Worm (Caenorhabditis elegans) whole organism, L3 larva: Measurements from ENCODE around the gene hrg-2.

Experiments
- aly-2 ChIP-seq: fragments of 150-350 bp; optimal IDR thresholded peaks from 2 replicates; lab custom pipeline; 2014; ENCODE audit warnings: missing biosample characterization, missing genetic modification characterization
- ama-1 ChIP-seq: fragments of 150-350 bp; optimal IDR thresholded peaks from 2 replicates; lab custom pipeline; 2018
- nfya-1 ChIP-seq: sonication (generic microtip); optimal IDR thresholded peaks from 2 replicates; lab custom pipeline; 2017; ENCODE audit warnings: missing genetic modification characterization, mild to moderate bottlenecking, missing compliant biosample characterization, antibody characterized with exemption, moderate library complexity; ENCODE audit not compliant: insufficient read depth
- nhr-237 ChIP-seq: fragments of 150-350 bp; optimal IDR thresholded peaks from 2 replicates; lab custom pipeline; 2014; ENCODE audit warnings: missing biosample characterization, missing genetic modification characterization
- nhr-77 ChIP-seq: fragments of 150-350 bp; optimal IDR thresholded peaks from 2 replicates; lab custom pipeline; 2014; ENCODE audit warnings: missing biosample characterization, missing genetic modification characterization
- snpc-4 ChIP-seq: fragments of 150-350 bp; optimal IDR thresholded peaks from 2 replicates; lab custom pipeline; 2014; ENCODE audit warnings: missing biosample characterization, missing genetic modification characterization
- tbx-2 ChIP-seq: sonication (generic microtip); optimal IDR thresholded peaks from 2 replicates; lab custom pipeline; 2016; ENCODE audit warnings: mild to moderate bottlenecking, missing genetic modification characterization, missing compliant biosample characterization
- zag-1 ChIP-seq: fragments of 150-350 bp; optimal IDR thresholded peaks from 2 replicates; lab custom pipeline; 2014; ENCODE audit warnings: missing biosample characterization, missing genetic modification characterization
- ztf-4 ChIP-seq: fragments of 150-350 bp; optimal IDR thresholded peaks from 2 replicates; lab custom pipeline; 2014; ENCODE audit warnings: missing biosample characterization, missing genetic modification characterization

- TF ChIP-seq tbx-2 (tag; lab: Kevin White, UChicago) (no peak), snpc-4 (no peak), nfya-1 (tag; lab: Kevin White, UChicago) (no peak), nhr-77 (tag; lab: Kevin White, UChicago) (no peak), nhr-237 (tag; lab: Kevin White, UChicago) (no peak), ama-1 (lab: Kevin White, UChicago) (no peak), zag-1 (tag; lab: Kevin White, UChicago) (no peak), aly-2 (no peak), ztf-4 (tag; lab: Kevin White, UChicago) (no peak)
Measured at ce11 chrV:12377256-12377655, 33.1 kb downstream of the hrg-2 start, which contains the start of gene K01D12.1.
